Worm (Caenorhabditis elegans): Measurements from ENCODE around the gene sre-8.

sre-8 gene

ce11 chrV:14256813-14257212, at the start of gene sre-8:
TSS of gene sre-8 (plus strand) at chrV:14257113.
- TF ChIP-seq alr-1 (tag; optimal IDR thresholded peaks at IDR 0.05) (no peak), ceh-82 (tag; optimal IDR thresholded peaks at IDR 0.05) (no peak), sma-9 (GFP tag; optimal IDR thresholded peaks at IDR 0.05) (no peak), sma-9 (tag; optimal IDR thresholded peaks at IDR 0.05) (no peak), ZK546.5 (tag; optimal IDR thresholded peaks at IDR 0.05) (no peak), lin-13 (GFP tag; optimal IDR thresholded peaks at IDR 0.05) (no peak), fos-1 (tag; optimal IDR thresholded peaks at IDR 0.05) (no peak), nhr-21 (tag; optimal IDR thresholded peaks at IDR 0.05) (no peak), ceh-16 (tag; optimal IDR thresholded peaks at IDR 0.05) (no peak)

ce11 chrV:14210743-14211142, 46.2 kb upstream of the sre-8 start, which contains the start of gene str-230:
TSS of gene str-230 (minus strand) at chrV:14210843.
- TF ChIP-seq ztf-11 (tag; optimal IDR thresholded peaks at IDR 0.05) (no peak), mbf-1 (tag; optimal IDR thresholded peaks at IDR 0.05) (no peak), sma-9 (GFP tag; optimal IDR thresholded peaks at IDR 0.05) (no peak), sma-9 (tag; optimal IDR thresholded peaks at IDR 0.05) (no peak), snpc-4 (tag; optimal IDR thresholded peaks at IDR 0.05) (no peak), aly-2 (tag; optimal IDR thresholded peaks at IDR 0.05) (no peak), ceh-82 (tag; optimal IDR thresholded peaks at IDR 0.05) (no peak), zag-1 (tag; optimal IDR thresholded peaks at IDR 0.05) (no peak), nhr-129 (tag; optimal IDR thresholded peaks at IDR 0.05) (no peak), F13H6.1 (tag; optimal IDR thresholded peaks at IDR 0.05) (no peak), unc-55 (GFP tag; optimal IDR thresholded peaks at IDR 0.05) (no peak), ZK546.5 (tag; optimal IDR thresholded peaks at IDR 0.05) (no peak), blmp-1 (tag; optimal IDR thresholded peaks at IDR 0.05; ENCODE audit: insufficient read depth) (no peak), C34F6.9 (tag; optimal IDR thresholded peaks at IDR 0.05) (no peak), fos-1 (tag; optimal IDR thresholded peaks at IDR 0.05) (no peak)

ce11 chrV:14212813-14213212, 44.1 kb upstream of the sre-8 start:
- TF ChIP-seq lin-39 (tag; optimal IDR thresholded peaks at IDR 0.05) (no peak), gmeb-1 (tag; optimal IDR thresholded peaks at IDR 0.05) (peak; percentile 53), fos-1 (tag; optimal IDR thresholded peaks at IDR 0.05) (peak; percentile 78), nhr-21 (tag; optimal IDR thresholded peaks at IDR 0.05) (peak; percentile 70), crh-2 (tag; optimal IDR thresholded peaks at IDR 0.05) (peak; percentile 65), sma-9 (GFP tag; optimal IDR thresholded peaks at IDR 0.05) (peak; percentile 76), sma-9 (tag; optimal IDR thresholded peaks at IDR 0.05) (no peak), blmp-1 (tag; optimal IDR thresholded peaks at IDR 0.05; ENCODE audit: insufficient read depth) (peak; percentile 51), nhr-6 (tag; optimal IDR thresholded peaks at IDR 0.05) (no peak)

ce11 chrV:14215106-14215505, 41.8 kb upstream of the sre-8 start, which contains the start of gene T16A9.5:
TSS of gene T16A9.5 (minus strand) at chrV:14215206.
- no peak for TF ChIP-seq ztf-4 (tag; optimal IDR thresholded peaks at IDR 0.05)
- TF ChIP-seq unc-55 (GFP tag; optimal IDR thresholded peaks at IDR 0.05): no peak
- TF ChIP-seq lsy-2 (tag; optimal IDR thresholded peaks at IDR 0.05): no peak
- no peak for TF ChIP-seq nhr-25 (tag; optimal IDR thresholded peaks at IDR 0.05)
- TF ChIP-seq Y55F3AM.14 (GFP tag; optimal IDR thresholded peaks at IDR 0.05): no peak
- TF ChIP-seq C34F6.9 (tag; optimal IDR thresholded peaks at IDR 0.05): no peak
- TF ChIP-seq mab-5 (tag; optimal IDR thresholded peaks at IDR 0.05): no peak
- no peak for TF ChIP-seq sem-4 (tag; optimal IDR thresholded peaks at IDR 0.05)
- TF ChIP-seq F13H6.1 (tag; optimal IDR thresholded peaks at IDR 0.05): no peak
- TF ChIP-seq ztf-11 (tag; optimal IDR thresholded peaks at IDR 0.05): no peak
- no peak for TF ChIP-seq alr-1 (tag; optimal IDR thresholded peaks at IDR 0.05)
- TF ChIP-seq elt-3 (tag; optimal IDR thresholded peaks at IDR 0.05): no peak
- TF ChIP-seq sma-9 (GFP tag; optimal IDR thresholded peaks at IDR 0.05): no peak
- no peak for TF ChIP-seq sma-9 (tag; optimal IDR thresholded peaks at IDR 0.05)
- no peak for TF ChIP-seq ceh-82 (tag; optimal IDR thresholded peaks at IDR 0.05)
- TF ChIP-seq crh-2 (tag; optimal IDR thresholded peaks at IDR 0.05): no peak
- TF ChIP-seq sma-3 (GFP tag; optimal IDR thresholded peaks at IDR 0.05): no peak
- TF ChIP-seq aly-2 (tag; optimal IDR thresholded peaks at IDR 0.05): no peak
- TF ChIP-seq ama-1 (optimal IDR thresholded peaks at IDR 0.05): no peak
- TF ChIP-seq mbf-1 (tag; optimal IDR thresholded peaks at IDR 0.05): no peak

ce11 chrV:14223141-14223540, 33.8 kb upstream of the sre-8 start:
- TF ChIP-seq ztf-1 (GFP tag; conservative IDR thresholded peaks at IDR 0.05) (no peak), nhr-25 (tag; optimal IDR thresholded peaks at IDR 0.05) (no peak), nhr-11 (tag; optimal IDR thresholded peaks at IDR 0.05) (no peak), C34F6.9 (tag; optimal IDR thresholded peaks at IDR 0.05) (no peak), lin-13 (GFP tag; optimal IDR thresholded peaks at IDR 0.05) (no peak), nhr-21 (tag; optimal IDR thresholded peaks at IDR 0.05) (no peak), Y55F3AM.14 (GFP tag; optimal IDR thresholded peaks at IDR 0.05) (no peak), mbf-1 (tag; optimal IDR thresholded peaks at IDR 0.05) (no peak), ceh-82 (tag; optimal IDR thresholded peaks at IDR 0.05) (no peak), ama-1 (optimal IDR thresholded peaks at IDR 0.05) (no peak)
